Fruit fly (Drosophila melanogaster) whole organism, embryonic: Measurements from ENCODE around the gene edin.

ENCODE experiments used
- Adf1 ChIP-seq: fragments of 200-800 bp; sonication (Bioruptor generic); IDR thresholded peaks from 2 replicates; pipeline ENCODE4 v1.3.6; 2022; ENCODE audit warnings: missing biosample characterization, missing genetic modification characterization
- CG11560 ChIP-seq: fragments of 200-800 bp; sonication (Bioruptor generic); IDR thresholded peaks from 3 replicates; pipeline ENCODE4 v1.3.6; 2022; ENCODE audit warnings: missing biosample characterization, missing genetic modification characterization
- CG12219 ChIP-seq: fragments of 200-800 bp; sonication (Bioruptor generic); optimal IDR thresholded peaks from 3 replicates; lab custom pipeline; 2018; ENCODE audit warnings: missing biosample characterization, mild to moderate bottlenecking, missing genetic modification characterization
- CG13624 ChIP-seq: fragments of 200-800 bp; sonication (Bioruptor generic); optimal IDR thresholded peaks from 2 replicates; lab custom pipeline; 2016; ENCODE audit warnings: missing biosample characterization, missing genetic modification characterization
- CG13894 ChIP-seq: fragments of 200-800 bp; sonication (Bioruptor generic); optimal IDR thresholded peaks from 3 replicates; lab custom pipeline; 2018; ENCODE audit warnings: missing biosample characterization, mild to moderate bottlenecking, missing genetic modification characterization, moderate library complexity
- CG14441 ChIP-seq: fragments of 200-800 bp; sonication (Bioruptor generic); IDR thresholded peaks from 2 replicates; pipeline ENCODE4 v1.3.6; 2022; ENCODE audit warnings: missing biosample characterization, missing genetic modification characterization
- CG16779 ChIP-seq: fragments of 200-800 bp; sonication (Bioruptor generic); IDR thresholded peaks from 2 replicates; pipeline ENCODE4 v1.3.6; 2022; ENCODE audit warnings: missing biosample characterization, missing genetic modification characterization
- CG17186 ChIP-seq: fragments of 200-800 bp; sonication (Bioruptor generic); optimal IDR thresholded peaks from 3 replicates; lab custom pipeline; 2017; ENCODE audit warnings: missing biosample characterization, missing genetic modification reagents, missing genetic modification characterization
- CG17328 ChIP-seq: fragments of 200-800 bp; sonication (Bioruptor generic); IDR thresholded peaks from 2 replicates; pipeline ENCODE4 v1.3.6; 2022; ENCODE audit warnings: missing biosample characterization, missing genetic modification characterization
- CG17612 ChIP-seq: fragments of 200-800 bp; sonication (Bioruptor generic); IDR thresholded peaks from 2 replicates; pipeline ENCODE4 v1.3.6; 2022; ENCODE audit warnings: missing biosample characterization, missing genetic modification characterization
- CG18599 ChIP-seq: fragments of 200-800 bp; sonication (Bioruptor generic); optimal IDR thresholded peaks from 3 replicates; lab custom pipeline; 2017; ENCODE audit warnings: missing biosample characterization, missing genetic modification characterization, mild to moderate bottlenecking, moderate library complexity, missing genetic modification reagents
- CG2199 ChIP-seq: fragments of 200-800 bp; sonication (Bioruptor generic); IDR thresholded peaks from 3 replicates; pipeline ENCODE4 v1.3.6; 2022; ENCODE audit warnings: missing biosample characterization, missing genetic modification characterization
- CG2889 ChIP-seq: fragments of 200-800 bp; sonication (Bioruptor generic); IDR thresholded peaks from 3 replicates; pipeline ENCODE4 v1.3.6; 2022; ENCODE audit warnings: missing biosample characterization, missing genetic modification characterization
- CG32532 ChIP-seq: fragments of 200-800 bp; sonication (Bioruptor generic); IDR thresholded peaks from 2 replicates; pipeline ENCODE4 v1.3.6; 2022; ENCODE audit warnings: missing biosample characterization, missing genetic modification characterization
- CG32772 ChIP-seq: fragments of 200-800 bp; sonication (Bioruptor generic); IDR thresholded peaks from 2 replicates; pipeline ENCODE4 v1.3.6; 2022; ENCODE audit warnings: missing biosample characterization, missing genetic modification characterization
- CG4820 ChIP-seq: fragments of 200-800 bp; sonication (Bioruptor generic); optimal IDR thresholded peaks from 3 replicates; lab custom pipeline; 2016; ENCODE audit warnings: missing biosample characterization, missing genetic modification characterization
- CG4854 ChIP-seq: fragments of 200-800 bp; sonication (Bioruptor generic); optimal IDR thresholded peaks from 2 replicates; lab custom pipeline; 2016; ENCODE audit warnings: missing biosample characterization, missing genetic modification characterization, inconsistent platforms
- CG8089 ChIP-seq: fragments of 200-800 bp; sonication (Bioruptor generic); optimal IDR thresholded peaks from 3 replicates; lab custom pipeline; 2016; ENCODE audit warnings: missing biosample characterization, missing genetic modification characterization
- CG9609 ChIP-seq: fragments of 200-800 bp; sonication (Bioruptor generic); optimal IDR thresholded peaks from 3 replicates; lab custom pipeline; 2016; ENCODE audit warnings: missing biosample characterization, missing genetic modification characterization
- CoRest ChIP-seq: fragments of 200-800 bp; sonication (Bioruptor generic); optimal IDR thresholded peaks from 3 replicates; lab custom pipeline; 2018; ENCODE audit warnings: missing biosample characterization, mild to moderate bottlenecking, missing genetic modification characterization, moderate library complexity
- Dip2 ChIP-seq: fragments of 200-800 bp; sonication (Bioruptor generic); IDR thresholded peaks from 2 replicates; pipeline ENCODE4 v1.3.6; 2022; ENCODE audit warnings: missing biosample characterization, missing genetic modification characterization
- Elba2 ChIP-seq: fragments of 200-800 bp; sonication (Bioruptor generic); optimal IDR thresholded peaks from 3 replicates; lab custom pipeline; 2016; ENCODE audit warnings: missing biosample characterization, missing genetic modification characterization
- GATAe ChIP-seq: fragments of 200-800 bp; sonication (Bioruptor generic); conservative IDR thresholded peaks from 2 replicates; pipeline ENCODE4 v1.3.6; 2022; ENCODE audit warnings: missing biosample characterization, missing genetic modification characterization
- HmgZ ChIP-seq: fragments of 200-800 bp; sonication (Bioruptor generic); optimal IDR thresholded peaks from 2 replicates; lab custom pipeline; 2018; ENCODE audit warnings: missing biosample characterization, mild to moderate bottlenecking, missing genetic modification characterization
- Lim3 ChIP-seq: fragments of 200-800 bp; sonication (Bioruptor generic); IDR thresholded peaks from 2 replicates; pipeline ENCODE4 v1.3.6; 2022; ENCODE audit warnings: missing biosample characterization, missing genetic modification characterization
- NC2β ChIP-seq: fragments of 200-800 bp; sonication (Bioruptor generic); optimal IDR thresholded peaks from 2 replicates; lab custom pipeline; 2016; ENCODE audit warnings: missing biosample characterization, missing genetic modification characterization
- NFAT ChIP-seq: fragments of 200-800 bp; sonication (Bioruptor generic); IDR thresholded peaks from 2 replicates; pipeline ENCODE4 v1.3.6; 2022; ENCODE audit warnings: missing biosample characterization, missing genetic modification characterization
- Nf-YB ChIP-seq: fragments of 200-800 bp; sonication (Bioruptor generic); optimal IDR thresholded peaks from 3 replicates; lab custom pipeline; 2019; ENCODE audit warnings: missing biosample characterization, mild to moderate bottlenecking, missing genetic modification characterization, moderate library complexity
- Ptx1 ChIP-seq: fragments of 200-800 bp; sonication (Bioruptor generic); IDR thresholded peaks from 2 replicates; pipeline ENCODE4 v1.3.6; 2022; ENCODE audit warnings: missing biosample characterization, missing genetic modification characterization
- Sox100B ChIP-seq: fragments of 200-800 bp; sonication (Bioruptor generic); optimal IDR thresholded peaks from 3 replicates; lab custom pipeline; 2018; ENCODE audit warnings: missing biosample characterization, mild to moderate bottlenecking, missing genetic modification characterization
- Trl ChIP-seq, 3 experiments: fragments of >200 bp in 2 of 3; fragments of 200-800 bp in 1 of 3; sonication (Bioruptor generic) in 1 of 3; optimal IDR thresholded peaks; 2 replicates in 1 of 3; 3 replicates in 2 of 3; lab custom pipeline; 2016 to 2017; ENCODE audit warnings: missing biosample characterization in 1 of 3, missing genetic modification characterization in 1 of 3
- Xbp1 ChIP-seq: fragments of 200-800 bp; sonication (Bioruptor generic); optimal IDR thresholded peaks from 3 replicates; lab custom pipeline; 2016; ENCODE audit warnings: missing biosample characterization, mild to moderate bottlenecking, missing genetic modification characterization
- abd-A ChIP-seq: fragments of 200-800 bp; sonication (Bioruptor generic); optimal IDR thresholded peaks from 3 replicates; lab custom pipeline; 2019; ENCODE audit warnings: missing biosample characterization, mild to moderate bottlenecking, missing genetic modification characterization, moderate library complexity
- ato ChIP-seq: fragments of 200-800 bp; sonication (Bioruptor generic); IDR thresholded peaks from 2 replicates; pipeline ENCODE4 v1.3.6; 2022; ENCODE audit warnings: missing biosample characterization, missing genetic modification characterization; ENCODE audit not compliant: partially characterized antibody
- cato ChIP-seq: fragments of 200-800 bp; sonication (Bioruptor generic); optimal IDR thresholded peaks from 2 replicates; lab custom pipeline; 2016; ENCODE audit warnings: missing biosample characterization, missing genetic modification characterization, borderline replicate concordance
- corto ChIP-seq: fragments of 200-800 bp; sonication (Bioruptor generic); optimal IDR thresholded peaks from 2 replicates; lab custom pipeline; 2016; ENCODE audit warnings: missing biosample characterization, mild to moderate bottlenecking, missing genetic modification characterization, moderate library complexity
- eyg ChIP-seq: fragments of 200-800 bp; sonication (Bioruptor generic); optimal IDR thresholded peaks from 3 replicates; lab custom pipeline; 2016; ENCODE audit warnings: missing biosample characterization, missing genetic modification characterization
- fd3F ChIP-seq: fragments of 200-800 bp; sonication (Bioruptor generic); optimal IDR thresholded peaks from 2 replicates; lab custom pipeline; 2018; ENCODE audit warnings: missing biosample characterization, mild to moderate bottlenecking, missing genetic modification characterization, moderate library complexity
- gce ChIP-seq: fragments of 200-800 bp; sonication (Bioruptor generic); IDR thresholded peaks from 3 replicates; pipeline ENCODE4 v1.3.6; 2022; ENCODE audit warnings: missing biosample characterization, missing genetic modification characterization
- gcm ChIP-seq: fragments of 200-800 bp; sonication (Bioruptor generic); optimal IDR thresholded peaks from 2 replicates; lab custom pipeline; 2019; ENCODE audit warnings: missing biosample characterization, mild to moderate bottlenecking, missing genetic modification characterization, moderate library complexity
- grn ChIP-seq: fragments of 200-800 bp; sonication (Bioruptor generic); optimal IDR thresholded peaks from 3 replicates; lab custom pipeline; 2017; ENCODE audit warnings: missing biosample characterization, missing genetic modification characterization
- gsb ChIP-seq: fragments of 200-800 bp; sonication (Bioruptor generic); IDR thresholded peaks from 2 replicates; pipeline ENCODE4 v1.3.6; 2022; ENCODE audit warnings: missing biosample characterization, missing genetic modification characterization
- inv ChIP-seq: fragments of 200-800 bp; sonication (Bioruptor generic); IDR thresholded peaks from 2 replicates; pipeline ENCODE4 v1.3.6; 2022; ENCODE audit warnings: missing biosample characterization, missing genetic modification characterization; ENCODE audit not compliant: partially characterized antibody
- phol ChIP-seq: fragments of 200-800 bp; sonication (Bioruptor generic); optimal IDR thresholded peaks from 3 replicates; lab custom pipeline; 2018; ENCODE audit warnings: missing biosample characterization, mild to moderate bottlenecking, missing genetic modification characterization, moderate library complexity
- prd ChIP-seq, 3 experiments: fragments of >200 bp in 2 of 3; fragments of 200-800 bp in 1 of 3; sonication (Bioruptor generic) in 1 of 3; optimal IDR thresholded peaks in 2 of 3; IDR thresholded peaks in 1 of 3; 2 replicates in 2 of 3; 3 replicates in 1 of 3; pipeline versions ENCODE4 v1.3.6 to Lab custom; 2017 to 2022; ENCODE audit warnings: missing biosample characterization in 1 of 3, missing genetic modification characterization in 1 of 3
- schlank ChIP-seq: fragments of 200-800 bp; sonication (Bioruptor generic); optimal IDR thresholded peaks from 2 replicates; lab custom pipeline; 2018; ENCODE audit warnings: missing biosample characterization, mild to moderate bottlenecking, missing genetic modification characterization
- sisA ChIP-seq: fragments of 200-800 bp; sonication (Bioruptor generic); IDR thresholded peaks from 2 replicates; pipeline ENCODE4 v1.3.6; 2022; ENCODE audit warnings: missing biosample characterization, missing genetic modification characterization
- so ChIP-seq: fragments of 200-800 bp; sonication (Bioruptor generic); IDR thresholded peaks from 3 replicates; pipeline ENCODE4 v1.3.6; 2022; ENCODE audit warnings: missing biosample characterization, missing genetic modification characterization
- trh ChIP-seq: fragments of 200-800 bp; sonication (Bioruptor generic); optimal IDR thresholded peaks from 2 replicates; lab custom pipeline; 2016; ENCODE audit warnings: missing biosample characterization, missing genetic modification characterization
- zen2 ChIP-seq: fragments of 200-800 bp; sonication (Bioruptor generic); IDR thresholded peaks from 3 replicates; pipeline ENCODE4 v1.3.6; 2022; ENCODE audit warnings: missing biosample characterization, missing genetic modification characterization; ENCODE audit not compliant: partially characterized antibody

The edin gene

dm6 chr3L:17485280-17485792 lies 9.3 kb upstream of the edin start (continued):
- TF ChIP-seq Adf1 (GFP tag; lab: Robert Waterston, UW) (no peak), sisA (GFP tag; lab: Robert Waterston, UW) (no peak; the same call in 1 of the 2 replicates), Nf-YB (GFP tag; lab: Kevin White, UChicago) (peak; percentile 66), grn (peak; percentile 79), corto (GFP tag; lab: Kevin White, UChicago) (no peak), CG4820 (GFP tag; lab: Kevin White, UChicago) (peak; percentile 58), Dip2 (GFP tag; lab: Robert Waterston, UW) (no peak), fd3F (GFP tag; lab: Kevin White, UChicago) (no peak), trh (GFP tag; lab: Kevin White, UChicago) (peak; percentile 61), Trl (optimal IDR thresholded peaks at IDR 0.05; lab: Kevin White, UChicago) (no peak), Trl (GFP tag; optimal IDR thresholded peaks at IDR 0.05; lab: Kevin White, UChicago) (peak; percentile 80), CG17328 (GFP tag; lab: Robert Waterston, UW) (peak; percentile 55; the same call in 1 of the 2 replicates), phol (tag; lab: Kevin White, UChicago) (peak; percentile 48), CG13894 (tag; lab: Kevin White, UChicago) (no peak), NFAT (GFP tag; lab: Robert Waterston, UW) (no peak), CG2889 (GFP tag; lab: Robert Waterston, UW) (no peak), CG9609 (GFP tag; lab: Kevin White, UChicago) (no peak), CG32532 (no peak), CG11560 (tag; lab: Robert Waterston, UW) (no peak), CG12219 (peak; percentile 84), CG2199 (peak; percentile 73; the same call in 2 of the 3 replicates), abd-A (no peak), CG18599 (GFP tag; lab: Kevin White, UChicago) (peak; percentile 72), CG13624 (GFP tag; lab: Kevin White, UChicago) (no peak), HmgZ (tag; lab: Kevin White, UChicago) (peak; percentile 23), ato (no peak), eyg (GFP tag; lab: Kevin White, UChicago) (peak; percentile 16), CG17186 (GFP tag; lab: Kevin White, UChicago) (peak; percentile 88), schlank (no peak), gce (peak; percentile 82; the same call in 2 of the 3 replicates), GATAe (no peak), Elba2 (no peak), inv (no peak), Xbp1 (GFP tag; lab: Kevin White, UChicago) (peak; percentile 44), Ptx1 (GFP tag; lab: Robert Waterston, UW) (peak; percentile 35; the same call in 1 of the 2 replicates), NC2β (peak; percentile 74), gcm (GFP tag; lab: Kevin White, UChicago) (peak; percentile 91), CG4854 (peak; percentile 67), cato (GFP tag; lab: Kevin White, UChicago) (peak; percentile 70), Lim3 (GFP tag; lab: Robert Waterston, UW) (no peak), CG32772 (GFP tag; lab: Robert Waterston, UW) (no peak), CG14441 (GFP tag; lab: Robert Waterston, UW) (no peak), Sox100B (GFP tag; lab: Kevin White, UChicago) (peak; percentile 86), CG17612 (GFP tag; lab: Robert Waterston, UW) (no peak), CG8089 (GFP tag; lab: Kevin White, UChicago) (peak; percentile 73), zen2 (GFP tag; lab: Robert Waterston, UW) (no peak), prd (optimal IDR thresholded peaks at IDR 0.05; lab: Kevin White, UChicago) (no peak), prd (GFP tag; IDR thresholded peaks at IDR 0.05; lab: Robert Waterston, UW) (peak; percentile 18; the same call in 1 of the 3 replicates), gsb (GFP tag; lab: Robert Waterston, UW) (no peak), CG16779 (GFP tag; lab: Robert Waterston, UW) (no peak), CoRest (tag; lab: Kevin White, UChicago) (peak; percentile 46), so (no peak; the same call in 2 of the 3 replicates)
